Fruit fly (Drosophila melanogaster): Measurements from ENCODE around the gene Sarm.
A peak's percentile ranks its signal among the peaks of the same experiment; 100 is the strongest.

Gene Sarm

DNA sequence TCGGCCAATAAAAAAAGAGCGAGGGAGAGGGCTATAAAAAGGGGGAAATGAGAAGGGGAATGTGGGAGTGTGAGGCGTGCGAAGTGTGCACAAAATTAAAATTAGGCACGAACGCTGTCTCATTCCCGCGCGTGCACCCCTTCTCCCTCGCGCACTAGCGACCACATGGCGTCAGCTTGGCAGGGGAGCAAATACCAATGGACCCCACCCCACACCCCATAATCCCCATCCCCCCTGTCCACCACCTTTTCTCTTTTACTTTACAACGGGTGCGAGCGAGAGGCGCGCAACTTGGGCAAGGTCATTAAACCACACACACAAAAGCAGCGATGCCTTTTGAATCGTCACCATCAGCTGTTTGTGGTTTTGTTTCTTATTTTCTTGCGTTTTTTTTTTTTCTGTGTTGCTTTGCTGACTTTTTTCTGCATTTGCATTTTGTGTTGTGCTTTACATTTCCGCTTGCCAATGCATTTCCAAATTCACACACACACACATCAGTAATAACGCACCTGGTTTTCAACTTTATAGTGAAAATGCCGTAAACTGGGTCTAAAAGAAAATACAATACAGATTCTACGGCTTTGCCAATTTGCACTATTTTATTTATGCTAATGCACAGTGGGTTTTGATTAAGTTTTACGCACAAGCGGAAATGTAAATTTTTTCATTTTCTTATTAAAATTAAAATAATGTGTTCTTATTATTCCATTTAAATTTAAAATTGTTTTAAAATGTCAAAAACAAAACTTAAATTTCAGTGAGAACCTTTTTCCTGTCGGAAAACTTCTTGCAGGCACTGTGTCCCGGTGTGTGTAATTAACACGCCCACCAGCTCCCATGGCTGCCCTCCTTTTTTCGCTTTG is 39.2 kb upstream of the Sarm start (continued):
- TF ChIP-seq CG34224 (GFP tag; IDR thresholded peaks at IDR 0.05; ENCODE audit: partially characterized antibody) (no peak), Kr (GFP tag; optimal IDR thresholded peaks at IDR 0.05) (no peak), CG30020 (tag; optimal IDR thresholded peaks at IDR 0.05) (no peak), CG2889 (GFP tag; IDR thresholded peaks at IDR 0.05) (no peak), insv (GFP tag; optimal IDR thresholded peaks at IDR 0.05) (no peak), Meics (GFP tag; optimal IDR thresholded peaks at IDR 0.05) (peak; percentile 51), CG18619 (GFP tag; optimal IDR thresholded peaks at IDR 0.05) (no peak), CG5245 (GFP tag; optimal IDR thresholded peaks at IDR 0.05) (no peak), CG3281 (GFP tag; optimal IDR thresholded peaks at IDR 0.05) (peak; percentile 24), BEAF-32 (GFP tag; optimal IDR thresholded peaks at IDR 0.05) (no peak), CG8478 (optimal IDR thresholded peaks at IDR 0.05) (no peak), gt (GFP tag; IDR thresholded peaks at IDR 0.05) (no peak), CG31365 (tag; optimal IDR thresholded peaks at IDR 0.05) (no peak)

- TF ChIP-seq CG10321 (GFP tag; IDR thresholded peaks at IDR 0.05), result no peak
- TF ChIP-seq CG1832 (GFP tag; optimal IDR thresholded peaks at IDR 0.05), result no peak
- TF ChIP-seq crol (GFP tag; IDR thresholded peaks at IDR 0.05), result peak; percentile 48; the same call in 1 of the 2 replicates
- no peak for TF ChIP-seq seq (GFP tag; IDR thresholded peaks at IDR 0.05)
- TF ChIP-seq so (GFP tag; IDR thresholded peaks at IDR 0.05), result 0 out of 3 replicates have a peak, but pooled peaks have one; percentile 18
- TF ChIP-seq CG6683 (GFP tag; optimal IDR thresholded peaks at IDR 0.05), result no peak
- no peak for TF ChIP-seq CG6689 (GFP tag; IDR thresholded peaks at IDR 0.05)
- no peak for TF ChIP-seq CG6791 (GFP tag; IDR thresholded peaks at IDR 0.05; ENCODE audit: partially characterized antibody)
- no peak for TF ChIP-seq lab (GFP tag; optimal IDR thresholded peaks at IDR 0.05)
- TF ChIP-seq CG33213 (GFP tag; optimal IDR thresholded peaks at IDR 0.05), result no peak
- no peak for TF ChIP-seq ken (GFP tag; IDR thresholded peaks at IDR 0.05)
- TF ChIP-seq CG11695 (GFP tag; IDR thresholded peaks at IDR 0.05), result no peak
- TF ChIP-seq CG13296 (GFP tag; optimal IDR thresholded peaks at IDR 0.05), result no peak
- TF ChIP-seq CG32772 (GFP tag; IDR thresholded peaks at IDR 0.05), result 0 out of 2 replicates have a peak, but pooled peaks have one; percentile 12
Observed at dm6 chr3L:8027212-8027611, 36.5 kb upstream of the Sarm start.

dm6 chr3L:8027666-8028314 is 35.9 kb upstream of the Sarm start:
- TF ChIP-seq CG7839 (tag; optimal IDR thresholded peaks at IDR 0.05), result peak; percentile 8
- TF ChIP-seq CG11696 (GFP tag; IDR thresholded peaks at IDR 0.05), result peak; percentile 63
- TF ChIP-seq CG17359 (tag; optimal IDR thresholded peaks at IDR 0.05), result no peak
- no peak for TF ChIP-seq Bteb2 (GFP tag; optimal IDR thresholded peaks at IDR 0.05)
- peak; percentile 2 for TF ChIP-seq Hmr (GFP tag; optimal IDR thresholded peaks at IDR 0.05)
- no peak for TF ChIP-seq vfl (GFP tag; optimal IDR thresholded peaks at IDR 0.05)
- TF ChIP-seq Hr51 (GFP tag; optimal IDR thresholded peaks at IDR 0.05), result peak in 1 of 2 experiments; percentile 38
- peak; percentile 13 for TF ChIP-seq Sox102F (GFP tag; optimal IDR thresholded peaks at IDR 0.05)
- TF ChIP-seq CG11504 (tag; optimal IDR thresholded peaks at IDR 0.05), result peak; percentile 37
- peak in 1 of 2 experiments; percentile 23 for TF ChIP-seq Pdp1 (GFP tag; optimal IDR thresholded peaks at IDR 0.05)
- TF ChIP-seq Meics (GFP tag; optimal IDR thresholded peaks at IDR 0.05), result peak; percentile 12
- peak; percentile 42; the same call in 2 of the 3 replicates for TF ChIP-seq row (GFP tag; IDR thresholded peaks at IDR 0.05)
- TF ChIP-seq salm (tag; optimal IDR thresholded peaks at IDR 0.05), result no peak
- TF ChIP-seq hth (optimal IDR thresholded peaks at IDR 0.05), result no peak
- TF ChIP-seq Drgx (GFP tag; IDR thresholded peaks at IDR 0.05), result peak; percentile 31
- no peak for TF ChIP-seq fu2 (GFP tag; optimal IDR thresholded peaks at IDR 0.05)
- TF ChIP-seq Fer2 (tag; optimal IDR thresholded peaks at IDR 0.05), result no peak
- no peak for TF ChIP-seq prd (optimal IDR thresholded peaks at IDR 0.05)
- TF ChIP-seq prd (GFP tag; IDR thresholded peaks at IDR 0.05), result 0 out of 3 replicates have a peak, but pooled peaks have one; percentile 25
- no peak for TF ChIP-seq CG15479 (GFP tag; optimal IDR thresholded peaks at IDR 0.05)
- peak; percentile 10 for TF ChIP-seq CG12391 (tag; optimal IDR thresholded peaks at IDR 0.05)

Data from whole organism, embryonic.